Worm (Caenorhabditis elegans) whole organism, young adult: Measurements from ENCODE around the gene fbxb-96.
"Not testable (repeated sequence)": the region's sequence is repeated elsewhere in the genome, so short reads cannot be mapped to it uniquely, and the experiment has no call there.

Experiments
- T07F8.4 ChIP-seq: sonication (generic microtip); optimal IDR thresholded peaks from 2 replicates; lab custom pipeline; 2016; ENCODE audit warnings: mild to moderate bottlenecking, missing genetic modification characterization, moderate library complexity, missing compliant biosample characterization
- attf-3 ChIP-seq: fragments of 200-800 bp; sonication (Bioruptor generic); conservative IDR thresholded peaks from 2 replicates; pipeline ENCODE4 v1.3.6; 2022; ENCODE audit warnings: missing genetic modification reagents, missing genetic modification characterization, missing compliant biosample characterization
- egl-44 ChIP-seq: fragments of 200-800 bp; sonication (Bioruptor generic); IDR thresholded peaks from 2 replicates; pipeline ENCODE4 v1.3.6; 2022; ENCODE audit warnings: missing genetic modification reagents, missing genetic modification characterization, missing compliant biosample characterization
- hsf-1 ChIP-seq: fragments of 200-800 bp; sonication (Bioruptor generic); IDR thresholded peaks from 2 replicates; pipeline ENCODE4 v1.3.6; 2022; ENCODE audit warnings: missing genetic modification reagents, missing genetic modification characterization, missing compliant biosample characterization
- let-607 ChIP-seq, 2 experiments: fragments of 200-800 bp in 1 of 2; sonication (Bioruptor generic) in 1 of 2; sonication (generic microtip) in 1 of 2; optimal IDR thresholded peaks; 2 replicates each; lab custom pipeline; 2016 to 2018; ENCODE audit warnings: mild to moderate bottlenecking in 2 of 2, missing compliant biosample characterization in 2 of 2, missing genetic modification characterization in 2 of 2, moderate library complexity in 2 of 2, missing genotype in 1 of 2
- lin-35 ChIP-seq, 3 experiments: fragments of 150-350 bp in 2 of 3; sonication (generic microtip) in 1 of 3; optimal IDR thresholded peaks; 2 replicates each; lab custom pipeline; 2014 to 2018; ENCODE audit warnings: missing biosample characterization in 3 of 3, missing genetic modification characterization in 3 of 3, missing genetic modification reagents in 3 of 3
- lin-40 ChIP-seq: sonication (generic microtip); optimal IDR thresholded peaks from 2 replicates; lab custom pipeline; 2016; ENCODE audit warnings: missing genetic modification characterization, mild to moderate bottlenecking, missing compliant biosample characterization, missing genotype, missing genetic modification reagents
- nfya-1 ChIP-seq: sonication (generic microtip); optimal IDR thresholded peaks from 2 replicates; lab custom pipeline; 2017; ENCODE audit warnings: antibody characterized with exemption, missing compliant biosample characterization, missing genetic modification characterization, borderline replicate concordance; ENCODE audit not compliant: insufficient read depth
- snpc-1.3 ChIP-seq: sonication (generic microtip); optimal IDR thresholded peaks from 2 replicates; lab custom pipeline; 2017; ENCODE audit warnings: missing genetic modification characterization, mild to moderate bottlenecking, missing compliant biosample characterization, antibody characterized with exemption, moderate library complexity, missing genotype, missing genetic modification reagents; ENCODE audit not compliant: insufficient read depth
- snpc-4 ChIP-seq, 5 experiments: fragments of 150-350 bp in 1 of 5; sonication (generic microtip) in 4 of 5; optimal IDR thresholded peaks; 2 replicates each; lab custom pipeline; 2014 to 2018; ENCODE audit warnings: missing genetic modification characterization in 5 of 5, missing biosample characterization in 3 of 5, antibody characterized with exemption in 2 of 5, mild to moderate bottlenecking in 2 of 5, missing compliant biosample characterization in 2 of 5, missing genotype in 2 of 5, moderate library complexity in 2 of 5, missing genetic modification reagents in 1 of 5
- unc-130 ChIP-seq: sonication (generic microtip); optimal IDR thresholded peaks from 2 replicates; lab custom pipeline; 2016; ENCODE audit warnings: missing genetic modification reagents, missing genetic modification characterization, missing compliant biosample characterization
- unc-62 ChIP-seq: fragments of 150-350 bp; optimal IDR thresholded peaks from 2 replicates; lab custom pipeline; 2014; ENCODE audit warnings: missing biosample characterization, missing genetic modification reagents, missing genetic modification characterization
- zim-3 ChIP-seq: sonication (generic microtip); optimal IDR thresholded peaks from 2 replicates; lab custom pipeline; 2017; ENCODE audit warnings: mild to moderate bottlenecking, missing genetic modification characterization, moderate library complexity, missing compliant biosample characterization

DNA sequence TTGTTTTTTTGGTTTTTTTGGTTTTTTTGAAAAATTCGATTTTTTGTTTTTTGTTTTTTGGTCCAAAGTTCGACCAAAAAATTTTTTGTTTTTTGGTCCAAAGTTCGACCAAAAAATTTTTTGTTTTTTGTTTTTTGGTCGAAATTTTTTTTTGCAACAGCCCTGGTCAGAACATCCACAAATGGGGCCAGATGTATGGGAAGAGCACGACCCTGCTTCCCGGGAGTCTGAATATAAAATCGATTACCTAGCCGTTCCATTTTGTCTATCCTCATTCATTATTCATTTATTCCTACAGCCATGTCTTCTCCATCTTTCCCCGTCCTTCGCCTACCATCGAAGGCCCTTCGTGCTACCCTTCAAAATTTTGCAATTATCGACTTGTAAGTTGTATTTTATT, 3.9 kb upstream of the fbxb-96 start, which contains the start of gene fbxb-95:
- TF ChIP-seq snpc-1.3 (tag; lab: Kevin White, UChicago); let-607 (tag; optimal IDR thresholded peaks at IDR 0.05; lab: Kevin White, UChicago); attf-3 (GFP tag; lab: Robert Waterston, UW); unc-130; egl-44 (GFP tag; lab: Robert Waterston, UW); zim-3 (tag; lab: Kevin White, UChicago); T07F8.4 (tag; lab: Kevin White, UChicago); snpc-4 (GFP tag; optimal IDR thresholded peaks at IDR 0.05; lab: Kevin White, UChicago); snpc-4 (tag; optimal IDR thresholded peaks at IDR 0.05; lab: Kevin White, UChicago); unc-62; lin-35 (GFP tag; optimal IDR thresholded peaks at IDR 0.05; lab: Kevin White, UChicago); hsf-1 (GFP tag; lab: Robert Waterston, UW); nfya-1 (tag; lab: Kevin White, UChicago); lin-40 (tag; lab: Kevin White, UChicago): not testable (repeated sequence)
